Worm (Caenorhabditis elegans): ENCODE measurements around the gene Y37E11B.10.
A peak's percentile ranks its signal among the peaks of the same experiment; 100 is the strongest.

Gene Y37E11B.10

DNA sequence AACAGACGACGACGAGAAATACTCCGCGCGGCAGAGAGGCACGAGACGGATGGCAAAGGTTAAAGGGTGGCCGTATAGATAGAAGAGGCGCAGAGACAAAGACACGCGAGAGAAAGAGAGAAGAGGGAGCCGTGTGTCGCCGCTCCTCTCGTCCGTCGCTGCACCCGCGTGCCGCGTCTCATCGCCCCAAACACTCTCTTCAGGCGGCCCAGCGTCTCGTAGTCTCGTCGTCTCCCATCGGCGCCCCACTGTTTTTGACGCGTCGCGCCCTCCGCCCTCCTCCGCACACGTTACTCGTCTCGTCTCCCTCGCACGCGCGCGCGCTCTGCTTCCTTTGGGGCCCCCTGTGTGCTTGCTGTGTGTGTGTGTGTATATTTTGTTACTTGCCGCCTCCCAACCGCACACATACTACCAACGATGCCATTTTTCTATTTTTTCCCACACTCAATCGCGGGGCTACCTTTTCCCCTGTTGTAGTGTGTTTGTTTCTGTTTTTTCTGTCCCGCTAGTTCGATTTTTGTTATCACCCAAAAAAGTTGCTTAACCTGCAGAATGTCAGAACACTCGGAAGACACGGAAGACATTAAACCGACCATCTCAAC is 30.4 kb upstream of the Y37E11B.10 start, which contains the start of gene madf-9 (continued):
- TF ChIP-seq ceh-63 (GFP tag; optimal IDR thresholded peaks at IDR 0.05) (no peak), ama-1 (optimal IDR thresholded peaks at IDR 0.05) (no peak), nhr-85 (tag) (peak; percentile 82), nhr-71 (tag; optimal IDR thresholded peaks at IDR 0.05) (peak; percentile 87), ceh-88 (GFP tag; IDR thresholded peaks at IDR 0.05) (no peak), dpl-1 (GFP tag; optimal IDR thresholded peaks at IDR 0.05) (peak in 2 of 3 experiments; percentile 1 to 9), ceh-8 (GFP tag; optimal IDR thresholded peaks at IDR 0.05) (peak; percentile 94), nhr-19 (GFP tag; conservative IDR thresholded peaks at IDR 0.05) (peak; percentile 66), fkh-8 (tag; optimal IDR thresholded peaks at IDR 0.05) (peak; percentile 40), efl-3 (GFP tag; optimal IDR thresholded peaks at IDR 0.05) (peak; percentile 9), lin-39 (tag; optimal IDR thresholded peaks at IDR 0.05) (no peak), nhr-20 (tag; optimal IDR thresholded peaks at IDR 0.05) (peak; percentile 74), irx-1 (tag; optimal IDR thresholded peaks at IDR 0.05) (peak; percentile 9), lin-13 (GFP tag; optimal IDR thresholded peaks at IDR 0.05) (no peak), vab-15 (tag; optimal IDR thresholded peaks at IDR 0.05) (no peak), fos-1 (tag; optimal IDR thresholded peaks at IDR 0.05) (no peak), ztf-11 (tag; optimal IDR thresholded peaks at IDR 0.05) (peak in 1 of 2 experiments; percentile 18), unc-30 (tag; optimal IDR thresholded peaks at IDR 0.05) (no peak), hpl-2 (GFP tag; optimal IDR thresholded peaks at IDR 0.05) (no peak), blmp-1 (tag; optimal IDR thresholded peaks at IDR 0.05) (no peak), unc-98 (GFP tag; IDR thresholded peaks at IDR 0.05) (no peak), snu-23 (GFP tag; optimal IDR thresholded peaks at IDR 0.05) (peak; percentile 81), zip-4 (GFP tag; optimal IDR thresholded peaks at IDR 0.05) (no peak), nhr-76 (tag; optimal IDR thresholded peaks at IDR 0.05) (no peak), nhr-47 (tag; optimal IDR thresholded peaks at IDR 0.05) (peak; percentile 79), aly-2 (tag; optimal IDR thresholded peaks at IDR 0.05) (no peak), C16A3.4 (tag; optimal IDR thresholded peaks at IDR 0.05) (no peak), skn-1 (tag; optimal IDR thresholded peaks at IDR 0.05) (no peak), mab-9 (GFP tag; IDR thresholded peaks at IDR 0.05) (no peak), nhr-12 (tag; optimal IDR thresholded peaks at IDR 0.05) (no peak), sox-4 (tag; optimal IDR thresholded peaks at IDR 0.05) (peak; percentile 30), lsy-2 (tag; optimal IDR thresholded peaks at IDR 0.05) (peak; percentile 30 to 63), pax-3 (tag; optimal IDR thresholded peaks at IDR 0.05) (no peak), unc-130 (tag; optimal IDR thresholded peaks at IDR 0.05) (no peak), nhr-77 (tag; optimal IDR thresholded peaks at IDR 0.05) (no peak), ztf-4 (tag; optimal IDR thresholded peaks at IDR 0.05) (peak; percentile 63), egl-13 (tag; optimal IDR thresholded peaks at IDR 0.05) (peak; percentile 62), lin-14 (GFP tag; optimal IDR thresholded peaks at IDR 0.05) (peak; percentile 84), xbp-1 (tag; optimal IDR thresholded peaks at IDR 0.05) (peak; percentile 46), nhr-237 (tag; optimal IDR thresholded peaks at IDR 0.05) (no peak), F16B12.6 (tag; optimal IDR thresholded peaks at IDR 0.05) (no peak), lir-3 (tag; optimal IDR thresholded peaks at IDR 0.05; ENCODE audit: poor library complexity) (no peak), efl-1 (optimal IDR thresholded peaks at IDR 0.05) (peak; percentile 55 to 74), efl-1 (GFP tag; optimal IDR thresholded peaks at IDR 0.05 in 1 of 2) (peak; percentile 21 to 44), unc-62 (GFP tag; optimal IDR thresholded peaks at IDR 0.05) (no peak), dsc-1 (tag; optimal IDR thresholded peaks at IDR 0.05) (peak; percentile 45), ces-1 (GFP tag; optimal IDR thresholded peaks at IDR 0.05) (no peak), pqm-1 (tag; optimal IDR thresholded peaks at IDR 0.05) (no peak), fkh-4 (tag; optimal IDR thresholded peaks at IDR 0.05; ENCODE audit: borderline replicate concordance) (no peak), mep-1 (tag; optimal IDR thresholded peaks at IDR 0.05) (no peak), egl-27 (tag; optimal IDR thresholded peaks at IDR 0.05) (no peak), isw-1 (GFP tag; IDR thresholded peaks at IDR 0.05) (peak; percentile 26; the same call in 1 of the 2 replicates), ets-5 (GFP tag; IDR thresholded peaks at IDR 0.05) (no peak)

Data from whole organism, L1 larva.